Worm (Caenorhabditis elegans) whole organism, L1 larva: ENCODE results near the gene Y43F8B.10.

ENCODE experiments used
- C16A3.4 ChIP-seq: fragments of 150-350 bp; optimal IDR thresholded peaks from 2 replicates; lab custom pipeline; 2014; ENCODE audit warnings: missing biosample characterization, missing genetic modification characterization
- F16B12.6 ChIP-seq: fragments of 150-350 bp; optimal IDR thresholded peaks from 2 replicates; lab custom pipeline; 2014; ENCODE audit warnings: missing biosample characterization, missing genetic modification characterization
- Y116A8C.19 ChIP-seq: sonication (generic microtip); optimal IDR thresholded peaks from 2 replicates; lab custom pipeline; 2016; ENCODE audit warnings: missing compliant biosample characterization, missing genetic modification characterization, borderline replicate concordance
- alr-1 ChIP-seq: fragments of 200-800 bp; sonication (Bioruptor generic); optimal IDR thresholded peaks from 2 replicates; lab custom pipeline; 2018; ENCODE audit warnings: borderline replicate concordance, mild to moderate bottlenecking, missing genetic modification characterization, missing compliant biosample characterization
- aly-2 ChIP-seq: fragments of 150-350 bp; optimal IDR thresholded peaks from 2 replicates; lab custom pipeline; 2014; ENCODE audit warnings: missing biosample characterization, missing genetic modification characterization
- ama-1 ChIP-seq: fragments of 150-350 bp; optimal IDR thresholded peaks from 2 replicates; lab custom pipeline; 2014
- blmp-1 ChIP-seq: fragments of 150-350 bp; optimal IDR thresholded peaks from 2 replicates; lab custom pipeline; 2014; ENCODE audit warnings: missing biosample characterization, missing genetic modification characterization
- ceh-8 ChIP-seq: fragments of 200-800 bp; sonication (Bioruptor generic); optimal IDR thresholded peaks from 2 replicates; lab custom pipeline; 2018; ENCODE audit warnings: mild to moderate bottlenecking, missing genetic modification characterization, moderate library complexity, missing compliant biosample characterization
- ceh-82 ChIP-seq, 3 experiments: fragments of 150-350 bp in 1 of 3; sonication (generic microtip) in 2 of 3; optimal IDR thresholded peaks; 2 replicates each; lab custom pipeline; 2014 to 2017; ENCODE audit warnings: missing biosample characterization in 3 of 3, missing genetic modification characterization in 3 of 3
- ceh-88 ChIP-seq: fragments of 200-800 bp; sonication (Bioruptor generic); IDR thresholded peaks from 2 replicates; pipeline ENCODE4 v1.3.6; 2022; ENCODE audit warnings: missing genetic modification characterization, missing compliant biosample characterization
- ces-1 ChIP-seq: fragments of 150-350 bp; optimal IDR thresholded peaks from 2 replicates; lab custom pipeline; 2014; ENCODE audit warnings: missing biosample characterization, missing genetic modification reagents, missing genetic modification characterization
- efl-3 ChIP-seq: fragments of 200-800 bp; sonication (Bioruptor generic); optimal IDR thresholded peaks from 2 replicates; lab custom pipeline; 2018; ENCODE audit warnings: mild to moderate bottlenecking, missing genetic modification characterization, missing compliant biosample characterization
- elt-3 ChIP-seq, 6 experiments: fragments of 150-350 bp in 1 of 6; sonication (generic microtip); optimal IDR thresholded peaks; 2 replicates each; lab custom pipeline; 2017 to 2018; ENCODE audit warnings: missing biosample characterization in 6 of 6, missing genetic modification characterization in 6 of 6, inconsistent platforms in 1 of 6
- ets-5 ChIP-seq: fragments of 200-800 bp; sonication (Bioruptor generic); IDR thresholded peaks from 2 replicates; pipeline ENCODE4 v1.3.6; 2022; ENCODE audit warnings: missing genetic modification characterization, missing compliant biosample characterization
- fkh-10 ChIP-seq: sonication (generic microtip); optimal IDR thresholded peaks from 2 replicates; lab custom pipeline; 2017; ENCODE audit warnings: missing biosample characterization, missing genetic modification reagents, missing genetic modification characterization
- fkh-8 ChIP-seq: sonication (generic microtip); optimal IDR thresholded peaks from 2 replicates; lab custom pipeline; 2016; ENCODE audit warnings: mild to moderate bottlenecking, missing genetic modification characterization, missing compliant biosample characterization
- grh-1 ChIP-seq: fragments of 200-800 bp; sonication (Bioruptor generic); IDR thresholded peaks from 2 replicates; pipeline ENCODE4 v1.3.6; 2022; ENCODE audit warnings: missing genetic modification reagents, missing genetic modification characterization, missing compliant biosample characterization
- hpl-2 ChIP-seq: fragments of 150-350 bp; optimal IDR thresholded peaks from 2 replicates; lab custom pipeline; 2014; ENCODE audit warnings: missing biosample characterization, missing genetic modification reagents, missing genetic modification characterization
- irx-1 ChIP-seq: sonication (generic microtip); optimal IDR thresholded peaks from 2 replicates; lab custom pipeline; 2016; ENCODE audit warnings: missing genetic modification characterization, missing compliant biosample characterization
- jun-1 ChIP-seq: fragments of 150-350 bp; optimal IDR thresholded peaks from 2 replicates; lab custom pipeline; 2014; ENCODE audit warnings: missing biosample characterization, missing genetic modification reagents, missing genetic modification characterization
- lin-14 ChIP-seq: fragments of 200-800 bp; sonication (Bioruptor generic); optimal IDR thresholded peaks from 2 replicates; lab custom pipeline; 2018; ENCODE audit warnings: mild to moderate bottlenecking, missing genetic modification characterization, moderate library complexity, missing compliant biosample characterization
- lin-15B ChIP-seq: fragments of 150-350 bp; sonication (generic microtip); optimal IDR thresholded peaks from 3 replicates; lab custom pipeline; 2014; ENCODE audit warnings: missing biosample characterization, missing genetic modification characterization
- lin-35 ChIP-seq, 2 experiments: fragments of 150-350 bp; optimal IDR thresholded peaks; 2 replicates each; lab custom pipeline; 2014; ENCODE audit warnings: missing biosample characterization in 2 of 2, missing genetic modification characterization in 2 of 2, missing genetic modification reagents in 2 of 2
- lir-3 ChIP-seq: sonication (generic microtip); optimal IDR thresholded peaks from 2 replicates; lab custom pipeline; 2016; ENCODE audit warnings: mild to moderate bottlenecking, missing genetic modification characterization, moderate library complexity, missing compliant biosample characterization; ENCODE audit not compliant: poor library complexity
- lsy-2 ChIP-seq, 2 experiments: fragments of 150-350 bp; optimal IDR thresholded peaks; 2 replicates each; lab custom pipeline; 2014; ENCODE audit warnings: missing biosample characterization in 2 of 2, missing genetic modification characterization in 2 of 2
- mab-9 ChIP-seq: fragments of 200-800 bp; sonication (Bioruptor generic); IDR thresholded peaks from 2 replicates; pipeline ENCODE4 v1.3.6; 2022; ENCODE audit warnings: missing genetic modification reagents, missing genetic modification characterization, missing compliant biosample characterization
- mdl-1 ChIP-seq, 2 experiments: fragments of 150-350 bp; optimal IDR thresholded peaks; 2 replicates each; lab custom pipeline; 2014 to 2017; ENCODE audit warnings: missing biosample characterization in 2 of 2, missing genetic modification characterization in 2 of 2, inconsistent platforms in 1 of 2
- nhr-20 ChIP-seq: sonication (generic microtip); optimal IDR thresholded peaks from 2 replicates; lab custom pipeline; 2016; ENCODE audit warnings: mild to moderate bottlenecking, missing genetic modification characterization, missing compliant biosample characterization
- nhr-237 ChIP-seq: fragments of 150-350 bp; optimal IDR thresholded peaks from 2 replicates; lab custom pipeline; 2014; ENCODE audit warnings: missing biosample characterization, missing genetic modification characterization
- nhr-71 ChIP-seq: sonication (generic microtip); optimal IDR thresholded peaks from 2 replicates; lab custom pipeline; 2016; ENCODE audit warnings: mild to moderate bottlenecking, missing genetic modification characterization, moderate library complexity, missing compliant biosample characterization
- nhr-76 ChIP-seq: sonication (generic microtip); optimal IDR thresholded peaks from 2 replicates; lab custom pipeline; 2017; ENCODE audit warnings: missing biosample characterization, missing genetic modification characterization
- nhr-77 ChIP-seq: fragments of 150-350 bp; optimal IDR thresholded peaks from 2 replicates; lab custom pipeline; 2014; ENCODE audit warnings: missing biosample characterization, missing genetic modification characterization
- nhr-84 ChIP-seq: sonication (generic microtip); optimal IDR thresholded peaks from 2 replicates; lab custom pipeline; 2017; ENCODE audit warnings: missing biosample characterization, missing genetic modification characterization
- nhr-90 ChIP-seq: sonication (generic microtip); optimal IDR thresholded peaks from 2 replicates; lab custom pipeline; 2016; ENCODE audit warnings: mild to moderate bottlenecking, missing genetic modification characterization, missing compliant biosample characterization; ENCODE audit not compliant: poor library complexity
- pag-3 ChIP-seq: sonication (generic microtip); optimal IDR thresholded peaks from 2 replicates; lab custom pipeline; 2017; ENCODE audit warnings: missing genetic modification characterization, mild to moderate bottlenecking, missing compliant biosample characterization, antibody characterized with exemption, borderline replicate concordance; ENCODE audit not compliant: insufficient read depth
- pqm-1 ChIP-seq: sonication (generic microtip); optimal IDR thresholded peaks from 3 replicates; lab custom pipeline; 2017; ENCODE audit warnings: missing biosample characterization, missing genetic modification characterization
- rnt-1 ChIP-seq: sonication (generic microtip); optimal IDR thresholded peaks from 2 replicates; lab custom pipeline; 2016; ENCODE audit warnings: mild to moderate bottlenecking, missing genetic modification characterization, moderate library complexity, missing compliant biosample characterization
- skn-1 ChIP-seq: fragments of 150-350 bp; optimal IDR thresholded peaks from 2 replicates; lab custom pipeline; 2014; ENCODE audit warnings: missing biosample characterization, missing genetic modification characterization
- snpc-4 ChIP-seq: fragments of 150-350 bp; optimal IDR thresholded peaks from 2 replicates; lab custom pipeline; 2014; ENCODE audit warnings: missing biosample characterization, missing genetic modification characterization
- snu-23 ChIP-seq: sonication (generic microtip); optimal IDR thresholded peaks from 2 replicates; lab custom pipeline; 2016; ENCODE audit warnings: missing genetic modification characterization, missing compliant biosample characterization
- sptf-1 ChIP-seq: fragments of 150-350 bp; optimal IDR thresholded peaks from 2 replicates; lab custom pipeline; 2014; ENCODE audit warnings: missing biosample characterization, missing genetic modification characterization
- sup-37 ChIP-seq: fragments of 200-800 bp; sonication (Bioruptor generic); optimal IDR thresholded peaks from 2 replicates; lab custom pipeline; 2018; ENCODE audit warnings: mild to moderate bottlenecking, missing genetic modification characterization, missing compliant biosample characterization
- tbx-2 ChIP-seq: sonication (generic microtip); optimal IDR thresholded peaks from 2 replicates; lab custom pipeline; 2016; ENCODE audit warnings: missing genetic modification characterization, missing compliant biosample characterization
- unc-130 ChIP-seq: fragments of 150-350 bp; optimal IDR thresholded peaks from 2 replicates; lab custom pipeline; 2017; ENCODE audit warnings: missing biosample characterization, missing genetic modification characterization, inconsistent platforms
- unc-30 ChIP-seq: sonication (generic microtip); optimal IDR thresholded peaks from 2 replicates; lab custom pipeline; 2017; ENCODE audit warnings: missing biosample characterization, missing genetic modification characterization
- unc-86 ChIP-seq: sonication (generic microtip); optimal IDR thresholded peaks from 2 replicates; lab custom pipeline; 2016; ENCODE audit warnings: missing genetic modification characterization, missing compliant biosample characterization
- unc-98 ChIP-seq: fragments of 200-800 bp; sonication (Bioruptor generic); IDR thresholded peaks from 2 replicates; pipeline ENCODE4 v1.3.6; 2022; ENCODE audit warnings: missing genetic modification characterization, missing compliant biosample characterization
- vab-15 ChIP-seq: sonication (generic microtip); optimal IDR thresholded peaks from 2 replicates; lab custom pipeline; 2017; ENCODE audit warnings: missing genotype, mild to moderate bottlenecking, missing genetic modification characterization, missing compliant biosample characterization
- zag-1 ChIP-seq: fragments of 150-350 bp; optimal IDR thresholded peaks from 2 replicates; lab custom pipeline; 2014; ENCODE audit warnings: missing biosample characterization, missing genetic modification characterization
- ztf-11 ChIP-seq, 2 experiments: sonication (generic microtip); optimal IDR thresholded peaks; 2 replicates each; lab custom pipeline; 2016 to 2017; ENCODE audit warnings: missing genetic modification characterization in 2 of 2, missing biosample characterization in 1 of 2, missing compliant biosample characterization in 1 of 2

The Y43F8B.10 gene

ce11 chrV:19522551-19523137 lies 48.4 kb downstream of the Y43F8B.10 start (continued):
- TF ChIP-seq ets-5 (GFP tag; lab: Robert Waterston, UW) (no peak), mdl-1 (tag; optimal IDR thresholded peaks at IDR 0.05; lab: Kevin White, UChicago) (peak in 1 of 2 experiments; percentile 90), nhr-84 (tag; lab: Kevin White, UChicago) (no peak), unc-86 (tag; lab: Kevin White, UChicago) (peak; percentile 96), fkh-10 (GFP tag; lab: Kevin White, UChicago) (peak; percentile 19), efl-3 (GFP tag; lab: Kevin White, UChicago) (no peak), pag-3 (tag; lab: Kevin White, UChicago) (no peak), snu-23 (GFP tag; lab: Kevin White, UChicago) (peak; percentile 90), unc-130 (tag; lab: Kevin White, UChicago) (peak; percentile 4), blmp-1 (tag; lab: Kevin White, UChicago) (peak; percentile 72), rnt-1 (tag; lab: Kevin White, UChicago) (peak; percentile 81)

- TF ChIP-seq pqm-1 (no peak), ztf-11 (tag; optimal IDR thresholded peaks at IDR 0.05; lab: Kevin White, UChicago) (no peak), lin-35 (GFP tag; optimal IDR thresholded peaks at IDR 0.05; lab: Kevin White, UChicago) (peak in 1 of 2 experiments; percentile 5), hpl-2 (GFP tag; lab: Kevin White, UChicago) (no peak), fkh-8 (tag; lab: Kevin White, UChicago) (peak; percentile 43), tbx-2 (tag; lab: Kevin White, UChicago) (no peak), lsy-2 (tag; optimal IDR thresholded peaks at IDR 0.05; lab: Kevin White, UChicago) (no peak), ceh-8 (GFP tag; lab: Kevin White, UChicago) (no peak), nhr-20 (tag; lab: Kevin White, UChicago) (peak; percentile 23), skn-1 (tag; lab: Kevin White, UChicago) (no peak), lin-14 (GFP tag; lab: Kevin White, UChicago) (peak; percentile 67), C16A3.4 (tag; lab: Kevin White, UChicago) (no peak), alr-1 (no peak), nhr-71 (tag; lab: Kevin White, UChicago) (peak; percentile 59), fkh-10 (GFP tag; lab: Kevin White, UChicago) (no peak), Y116A8C.19 (no peak), lir-3 (no peak), aly-2 (tag; lab: Kevin White, UChicago) (no peak), F16B12.6 (tag; lab: Kevin White, UChicago) (no peak), grh-1 (GFP tag; lab: Robert Waterston, UW) (no peak), pag-3 (tag; lab: Kevin White, UChicago) (no peak), ceh-88 (GFP tag; lab: Robert Waterston, UW) (no peak), vab-15 (tag; lab: Kevin White, UChicago) (no peak), ama-1 (lab: Kevin White, UChicago) (no peak), efl-3 (GFP tag; lab: Kevin White, UChicago) (no peak), unc-30 (tag; lab: Kevin White, UChicago) (no peak), snpc-4 (tag; lab: Kevin White, UChicago) (no peak), nhr-237 (tag; lab: Kevin White, UChicago) (no peak), unc-98 (GFP tag; lab: Robert Waterston, UW) (no peak), snu-23 (GFP tag; lab: Kevin White, UChicago) (no peak), zag-1 (tag; lab: Kevin White, UChicago) (no peak), ces-1 (GFP tag; lab: Kevin White, UChicago) (no peak), irx-1 (tag; lab: Kevin White, UChicago) (no peak), sup-37 (no peak), ceh-82 (tag; optimal IDR thresholded peaks at IDR 0.05; lab: Kevin White, UChicago) (no peak), nhr-77 (tag; lab: Kevin White, UChicago) (no peak), nhr-76 (tag; lab: Kevin White, UChicago) (no peak), elt-3 (tag; optimal IDR thresholded peaks at IDR 0.05; lab: Kevin White, UChicago) (no peak), jun-1 (no peak), sptf-1 (tag; lab: Kevin White, UChicago) (no peak), mab-9 (GFP tag; lab: Robert Waterston, UW) (no peak), nhr-90 (no peak), lin-15B (tag; lab: Kevin White, UChicago) (no peak)
These were observed 50.3 kb downstream of the Y43F8B.10 start for ce11 chrV:19524569-19524968.
